Worm (Caenorhabditis elegans) whole organism, mixed stage, embryonic: ENCODE data around the gene str-180.

Experiments
- ceh-83 ChIP-seq: fragments of 200-800 bp; sonication (Bioruptor generic); optimal IDR thresholded peaks from 2 replicates; lab custom pipeline; 2018; ENCODE audit warnings: mild to moderate bottlenecking, missing genetic modification characterization, missing compliant biosample characterization
- lin-13 ChIP-seq: fragments of 150-350 bp; optimal IDR thresholded peaks from 2 replicates; lab custom pipeline; 2014; ENCODE audit warnings: missing biosample characterization, missing genetic modification characterization
- lin-32 ChIP-seq: fragments of 200-800 bp; sonication (Bioruptor generic); optimal IDR thresholded peaks from 2 replicates; lab custom pipeline; 2018; ENCODE audit warnings: mild to moderate bottlenecking, missing genetic modification characterization, missing compliant biosample characterization
- lsy-2 ChIP-seq: fragments of 150-350 bp; optimal IDR thresholded peaks from 2 replicates; lab custom pipeline; 2014; ENCODE audit warnings: missing biosample characterization, missing genetic modification characterization
- mep-1 ChIP-seq: fragments of 150-350 bp; optimal IDR thresholded peaks from 2 replicates; lab custom pipeline; 2017; ENCODE audit warnings: missing biosample characterization, missing genetic modification reagents, missing genetic modification characterization, inconsistent platforms
- nhr-237 ChIP-seq: fragments of 150-350 bp; optimal IDR thresholded peaks from 2 replicates; lab custom pipeline; 2014; ENCODE audit warnings: missing biosample characterization, missing genetic modification characterization
- pha-4 ChIP-seq: fragments of 150-350 bp; optimal IDR thresholded peaks from 2 replicates; lab custom pipeline; 2018; ENCODE audit warnings: missing biosample characterization, missing genetic modification reagents, missing genetic modification characterization
- sptf-1 ChIP-seq: sonication (generic microtip); optimal IDR thresholded peaks from 2 replicates; lab custom pipeline; 2017; ENCODE audit warnings: mild to moderate bottlenecking, missing genetic modification characterization, moderate library complexity, missing compliant biosample characterization
- unc-62 ChIP-seq: fragments of 150-350 bp; optimal IDR thresholded peaks from 2 replicates; lab custom pipeline; 2014; ENCODE audit warnings: missing biosample characterization, missing genetic modification reagents, missing genetic modification characterization
- ztf-11 ChIP-seq: fragments of 150-350 bp; optimal IDR thresholded peaks from 2 replicates; lab custom pipeline; 2014; ENCODE audit warnings: missing biosample characterization, missing genetic modification characterization

DNA sequence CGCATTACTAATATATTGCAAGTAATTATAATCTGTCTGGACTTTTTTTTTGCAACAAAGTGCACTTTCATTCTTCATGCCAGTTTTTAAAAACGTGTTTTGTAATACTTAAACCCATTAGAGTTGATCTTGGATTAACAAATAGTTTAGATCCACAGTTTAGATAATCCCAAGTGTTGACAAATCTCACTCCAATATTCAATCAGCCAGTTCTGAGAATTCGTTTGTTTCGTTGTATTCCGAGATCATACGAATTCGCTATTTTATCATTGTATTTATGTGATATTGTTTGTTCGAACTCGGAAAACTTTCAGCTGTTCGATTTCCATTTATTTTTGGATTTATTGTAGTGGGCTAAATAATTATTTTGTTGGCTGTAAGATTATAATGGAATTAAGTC, 22.8 kb downstream of the str-180 start:
- TF ChIP-seq lin-13 = no peak
- no peak for TF ChIP-seq mep-1 (tag; lab: Kevin White, UChicago)
- no peak for TF ChIP-seq nhr-237
- TF ChIP-seq unc-62 = no peak
- TF ChIP-seq lsy-2 (tag; lab: Kevin White, UChicago) = no peak
- no peak for TF ChIP-seq pha-4 (tag; lab: Kevin White, UChicago)
- no peak for TF ChIP-seq lin-32
- TF ChIP-seq ceh-83 (GFP tag; lab: Kevin White, UChicago) = no peak
- TF ChIP-seq sptf-1 (tag; lab: Kevin White, UChicago) = no peak
- TF ChIP-seq ztf-11 (tag; lab: Kevin White, UChicago) = no peak
